Fruit fly (Drosophila melanogaster) whole organism, embryonic: ENCODE data around the gene CG11356.

ENCODE experiments used
- Antp ChIP-seq: fragments of 200-800 bp; sonication (Bioruptor generic); optimal IDR thresholded peaks from 3 replicates; lab custom pipeline; 2016; ENCODE audit warnings: missing biosample characterization, missing genetic modification characterization
- Bdp1 ChIP-seq: fragments of 200-800 bp; sonication (Bioruptor generic); optimal IDR thresholded peaks from 3 replicates; lab custom pipeline; 2016; ENCODE audit warnings: missing biosample characterization, missing genetic modification characterization
- Bteb2 ChIP-seq: fragments of 200-800 bp; sonication (Bioruptor generic); optimal IDR thresholded peaks from 2 replicates; lab custom pipeline; 2016; ENCODE audit warnings: missing biosample characterization, missing genetic modification characterization
- CG10321 ChIP-seq: fragments of 200-800 bp; sonication (Bioruptor generic); IDR thresholded peaks from 2 replicates; pipeline ENCODE4 v1.3.6; 2022; ENCODE audit warnings: missing biosample characterization, missing genetic modification characterization
- CG11093 ChIP-seq: fragments of 200-800 bp; sonication (Bioruptor generic); IDR thresholded peaks from 3 replicates; pipeline ENCODE4 v1.3.6; 2022; ENCODE audit warnings: missing biosample characterization, missing genetic modification characterization
- CG11723 ChIP-seq: fragments of 200-800 bp; sonication (Bioruptor generic); optimal IDR thresholded peaks from 2 replicates; lab custom pipeline; 2017; ENCODE audit warnings: missing biosample characterization, mild to moderate bottlenecking, missing genetic modification characterization
- CG12391 ChIP-seq: fragments of 200-800 bp; sonication (Bioruptor generic); optimal IDR thresholded peaks from 3 replicates; lab custom pipeline; 2018; ENCODE audit warnings: missing biosample characterization, mild to moderate bottlenecking, missing genetic modification characterization, moderate library complexity
- CG13287 ChIP-seq: fragments of 200-800 bp; sonication (Bioruptor generic); IDR thresholded peaks from 2 replicates; pipeline ENCODE4 v1.3.6; 2022; ENCODE audit warnings: missing biosample characterization, missing genetic modification characterization; ENCODE audit not compliant: partially characterized antibody
- CG14710 ChIP-seq: fragments of 200-800 bp; sonication (Bioruptor generic); optimal IDR thresholded peaks from 3 replicates; lab custom pipeline; 2019; ENCODE audit warnings: missing biosample characterization, mild to moderate bottlenecking, missing genetic modification characterization, moderate library complexity
- CG17568 ChIP-seq: fragments of 200-800 bp; sonication (Bioruptor generic); optimal IDR thresholded peaks from 2 replicates; lab custom pipeline; 2018; ENCODE audit warnings: missing biosample characterization, mild to moderate bottlenecking, missing genetic modification characterization, moderate library complexity
- CG18476 ChIP-seq: fragments of 200-800 bp; sonication (Bioruptor generic); optimal IDR thresholded peaks from 2 replicates; lab custom pipeline; 2016; ENCODE audit warnings: missing biosample characterization, mild to moderate bottlenecking, missing genetic modification characterization
- CG32772 ChIP-seq: fragments of 200-800 bp; sonication (Bioruptor generic); IDR thresholded peaks from 2 replicates; pipeline ENCODE4 v1.3.6; 2022; ENCODE audit warnings: missing biosample characterization, missing genetic modification characterization
- CG3847 ChIP-seq: fragments of 200-800 bp; sonication (Bioruptor generic); IDR thresholded peaks from 2 replicates; pipeline ENCODE4 v1.3.6; 2022; ENCODE audit warnings: missing biosample characterization, missing genetic modification characterization
- CG4282 ChIP-seq: fragments of 200-800 bp; sonication (Bioruptor generic); optimal IDR thresholded peaks from 2 replicates; lab custom pipeline; 2016; ENCODE audit warnings: missing biosample characterization, missing genetic modification characterization
- CG4328 ChIP-seq: fragments of 200-800 bp; sonication (Bioruptor generic); optimal IDR thresholded peaks from 3 replicates; lab custom pipeline; 2017; ENCODE audit warnings: missing biosample characterization, missing genetic modification reagents, missing genetic modification characterization
- CG7839 ChIP-seq: fragments of 200-800 bp; sonication (Bioruptor generic); optimal IDR thresholded peaks from 3 replicates; lab custom pipeline; 2018; ENCODE audit warnings: missing biosample characterization, mild to moderate bottlenecking, missing genetic modification characterization, moderate library complexity
- CG7928 ChIP-seq: fragments of 200-800 bp; sonication (Bioruptor generic); optimal IDR thresholded peaks from 2 replicates; lab custom pipeline; 2017; ENCODE audit warnings: missing biosample characterization, mild to moderate bottlenecking, missing genetic modification characterization
- CG7963 ChIP-seq: fragments of 200-800 bp; sonication (Bioruptor generic); IDR thresholded peaks from 3 replicates; pipeline ENCODE4 v1.3.6; 2022; ENCODE audit warnings: missing biosample characterization, missing genetic modification characterization; ENCODE audit not compliant: partially characterized antibody
- CG9215 ChIP-seq: fragments of 200-800 bp; sonication (Bioruptor generic); IDR thresholded peaks from 2 replicates; pipeline ENCODE4 v1.3.6; 2022; ENCODE audit warnings: missing biosample characterization, missing genetic modification characterization
- CkIIα-i1 ChIP-seq: fragments of 200-800 bp; sonication (Bioruptor generic); IDR thresholded peaks from 2 replicates; pipeline ENCODE4 v1.3.6; 2022; ENCODE audit warnings: missing biosample characterization, missing genetic modification characterization
- D19B ChIP-seq: fragments of 200-800 bp; sonication (Bioruptor generic); optimal IDR thresholded peaks from 2 replicates; lab custom pipeline; 2017; ENCODE audit warnings: missing biosample characterization, mild to moderate bottlenecking, missing genetic modification characterization
- Dip3 ChIP-seq: fragments of 200-800 bp; sonication (Bioruptor generic); optimal IDR thresholded peaks from 3 replicates; lab custom pipeline; 2016; ENCODE audit warnings: missing biosample characterization, missing genetic modification characterization
- Fer2 ChIP-seq: fragments of 200-800 bp; sonication (Bioruptor generic); optimal IDR thresholded peaks from 2 replicates; lab custom pipeline; 2018; ENCODE audit warnings: missing biosample characterization, mild to moderate bottlenecking, missing genetic modification characterization, moderate library complexity
- Hr78 ChIP-seq, 2 experiments: fragments of 200-800 bp in 1 of 2; fragments of >200 bp in 1 of 2; sonication (Bioruptor generic) in 1 of 2; optimal IDR thresholded peaks; 2 replicates each; lab custom pipeline; 2017 to 2019; ENCODE audit warnings: missing biosample characterization in 2 of 2, missing genetic modification characterization in 2 of 2, mild to moderate bottlenecking in 1 of 2, moderate library complexity in 1 of 2
- Hsf ChIP-seq: fragments of 200-800 bp; sonication (Bioruptor generic); optimal IDR thresholded peaks from 3 replicates; lab custom pipeline; 2016; ENCODE audit warnings: missing biosample characterization, missing genetic modification characterization
- Kr ChIP-seq: fragments of 200-800 bp; sonication (Bioruptor generic); optimal IDR thresholded peaks from 2 replicates; lab custom pipeline; 2017; ENCODE audit warnings: missing biosample characterization, mild to moderate bottlenecking, missing genetic modification characterization
- Lim3 ChIP-seq: fragments of 200-800 bp; sonication (Bioruptor generic); IDR thresholded peaks from 2 replicates; pipeline ENCODE4 v1.3.6; 2022; ENCODE audit warnings: missing biosample characterization, missing genetic modification characterization
- ac ChIP-seq: fragments of 200-800 bp; sonication (Bioruptor generic); optimal IDR thresholded peaks from 3 replicates; lab custom pipeline; 2017; ENCODE audit warnings: missing biosample characterization, mild to moderate bottlenecking, missing genetic modification characterization
- al ChIP-seq: fragments of 200-800 bp; sonication (Bioruptor generic); IDR thresholded peaks from 2 replicates; pipeline ENCODE4 v1.3.6; 2022; ENCODE audit warnings: missing biosample characterization, missing genetic modification characterization
- br ChIP-seq: fragments of >200 bp; optimal IDR thresholded peaks from 2 replicates; lab custom pipeline; 2017
- bsh ChIP-seq, 2 experiments: fragments of 200-800 bp; sonication (Bioruptor generic); optimal IDR thresholded peaks; 2 replicates each; lab custom pipeline; 2017 to 2018; ENCODE audit warnings: mild to moderate bottlenecking in 2 of 2, missing biosample characterization in 2 of 2, missing genetic modification characterization in 2 of 2, moderate library complexity in 1 of 2
- chm ChIP-seq: fragments of 200-800 bp; sonication (Bioruptor generic); IDR thresholded peaks from 2 replicates; pipeline ENCODE4 v1.3.6; 2022; ENCODE audit warnings: missing biosample characterization, missing genetic modification characterization
- corto ChIP-seq: fragments of 200-800 bp; sonication (Bioruptor generic); optimal IDR thresholded peaks from 2 replicates; lab custom pipeline; 2016; ENCODE audit warnings: missing biosample characterization, mild to moderate bottlenecking, missing genetic modification characterization, moderate library complexity
- crc ChIP-seq: fragments of 200-800 bp; sonication (Bioruptor generic); optimal IDR thresholded peaks from 2 replicates; lab custom pipeline; 2016; ENCODE audit warnings: missing biosample characterization, missing genetic modification characterization
- cwo ChIP-seq: fragments of 200-800 bp; sonication (Bioruptor generic); optimal IDR thresholded peaks from 3 replicates; lab custom pipeline; 2017; ENCODE audit warnings: missing biosample characterization, missing genetic modification characterization, mild to moderate bottlenecking, moderate library complexity, missing genetic modification reagents
- emc ChIP-seq: fragments of 200-800 bp; sonication (Bioruptor generic); optimal IDR thresholded peaks from 2 replicates; lab custom pipeline; 2016; ENCODE audit warnings: missing biosample characterization, missing genetic modification characterization
- en ChIP-seq: fragments of 200-800 bp; sonication (Bioruptor generic); optimal IDR thresholded peaks from 2 replicates; lab custom pipeline; 2016; ENCODE audit warnings: missing biosample characterization, missing genetic modification characterization
- ewg ChIP-seq: fragments of 200-800 bp; sonication (Bioruptor generic); optimal IDR thresholded peaks from 3 replicates; lab custom pipeline; 2017; ENCODE audit warnings: mild to moderate bottlenecking, missing biosample characterization, missing genetic modification reagents, missing genetic modification characterization
- gcm ChIP-seq: fragments of 200-800 bp; sonication (Bioruptor generic); optimal IDR thresholded peaks from 2 replicates; lab custom pipeline; 2019; ENCODE audit warnings: missing biosample characterization, mild to moderate bottlenecking, missing genetic modification characterization, moderate library complexity
- gem ChIP-seq: fragments of 200-800 bp; sonication (Bioruptor generic); optimal IDR thresholded peaks from 2 replicates; lab custom pipeline; 2019; ENCODE audit warnings: missing biosample characterization, mild to moderate bottlenecking, missing genetic modification characterization, moderate library complexity
- knrl ChIP-seq: fragments of 200-800 bp; sonication (Bioruptor generic); IDR thresholded peaks from 3 replicates; pipeline ENCODE4 v1.3.6; 2022; ENCODE audit warnings: missing biosample characterization, missing genetic modification characterization; ENCODE audit not compliant: partially characterized antibody
- lov ChIP-seq, 2 experiments: fragments of 200-800 bp in 1 of 2; fragments of >200 bp in 1 of 2; sonication (Bioruptor generic) in 1 of 2; IDR thresholded peaks in 1 of 2; optimal IDR thresholded peaks in 1 of 2; 2 replicates in 1 of 2; 3 replicates in 1 of 2; pipeline versions ENCODE4 v1.3.6 to Lab custom; 2017 to 2022; ENCODE audit warnings: missing biosample characterization in 1 of 2, missing genetic modification characterization in 1 of 2
- nom ChIP-seq: fragments of 200-800 bp; sonication (Bioruptor generic); optimal IDR thresholded peaks from 2 replicates; lab custom pipeline; 2017; ENCODE audit warnings: missing biosample characterization, missing genetic modification characterization, mild to moderate bottlenecking, moderate library complexity, missing genetic modification reagents
- schlank ChIP-seq: fragments of 200-800 bp; sonication (Bioruptor generic); optimal IDR thresholded peaks from 2 replicates; lab custom pipeline; 2018; ENCODE audit warnings: missing biosample characterization, mild to moderate bottlenecking, missing genetic modification characterization
- sd ChIP-seq: fragments of 200-800 bp; sonication (Bioruptor generic); optimal IDR thresholded peaks from 3 replicates; lab custom pipeline; 2018; ENCODE audit warnings: missing biosample characterization, mild to moderate bottlenecking, missing genetic modification characterization, moderate library complexity
- tgo ChIP-seq: fragments of 200-800 bp; sonication (Bioruptor generic); IDR thresholded peaks from 3 replicates; pipeline ENCODE4 v1.3.6; 2022; ENCODE audit warnings: missing biosample characterization, missing genetic modification characterization
- tup ChIP-seq: fragments of 200-800 bp; sonication (Bioruptor generic); optimal IDR thresholded peaks from 2 replicates; lab custom pipeline; 2016; ENCODE audit warnings: missing biosample characterization, mild to moderate bottlenecking, missing genetic modification characterization, moderate library complexity
- unpg ChIP-seq: fragments of 200-800 bp; sonication (Bioruptor generic); optimal IDR thresholded peaks from 3 replicates; lab custom pipeline; 2018; ENCODE audit warnings: missing biosample characterization, mild to moderate bottlenecking, missing genetic modification characterization, moderate library complexity
- usp ChIP-seq: fragments of >200 bp; optimal IDR thresholded peaks from 2 replicates; lab custom pipeline; 2017; ENCODE audit warnings: missing biosample characterization, missing genetic modification characterization
- z ChIP-seq: fragments of 200-800 bp; sonication (Bioruptor generic); IDR thresholded peaks from 3 replicates; pipeline ENCODE4 v1.3.6; 2022; ENCODE audit warnings: missing biosample characterization, missing genetic modification characterization
- zf30C ChIP-seq: fragments of 200-800 bp; sonication (Bioruptor generic); optimal IDR thresholded peaks from 3 replicates; lab custom pipeline; 2018; ENCODE audit warnings: missing biosample characterization, mild to moderate bottlenecking, missing genetic modification characterization

Gene CG11356

dm6 chrX:12076243-12076642 lies 27.4 kb downstream of the CG11356 start (continued):
- TF ChIP-seq lov (optimal IDR thresholded peaks at IDR 0.05; lab: Kevin White, UChicago) (no peak), lov (GFP tag; IDR thresholded peaks at IDR 0.05; lab: Robert Waterston, UW) (no peak), gcm (GFP tag; lab: Kevin White, UChicago) (no peak), al (no peak), CG4328 (GFP tag; lab: Kevin White, UChicago) (no peak), unpg (peak; percentile 24), CG13287 (GFP tag; lab: Robert Waterston, UW) (no peak), en (no peak), crc (GFP tag; lab: Kevin White, UChicago) (no peak), Fer2 (tag; lab: Kevin White, UChicago) (no peak), Bteb2 (GFP tag; lab: Kevin White, UChicago) (no peak), z (no peak), CG17568 (GFP tag; lab: Kevin White, UChicago) (no peak), tup (GFP tag; lab: Kevin White, UChicago) (no peak), D19B (GFP tag; lab: Kevin White, UChicago) (no peak), ac (GFP tag; lab: Kevin White, UChicago) (no peak), CG7963 (GFP tag; lab: Robert Waterston, UW) (no peak), nom (GFP tag; lab: Kevin White, UChicago) (no peak), ewg (GFP tag; lab: Kevin White, UChicago) (no peak), CG32772 (GFP tag; lab: Robert Waterston, UW) (no peak), CG7928 (GFP tag; lab: Kevin White, UChicago) (no peak), gem (tag; lab: Kevin White, UChicago) (peak; percentile 55), Bdp1 (GFP tag; lab: Kevin White, UChicago) (no peak), CG11723 (no peak), bsh (GFP tag; optimal IDR thresholded peaks at IDR 0.05; lab: Kevin White, UChicago) (peak in 1 of 2 experiments; percentile 51), cwo (GFP tag; lab: Kevin White, UChicago) (no peak), CG3847 (no peak), zf30C (no peak), corto (no peak), sd (tag; lab: Kevin White, UChicago) (no peak), br (lab: Kevin White, UChicago) (no peak), Kr (GFP tag; lab: Kevin White, UChicago) (no peak), Antp (no peak), chm (GFP tag; lab: Robert Waterston, UW) (no peak), CkIIα-i1 (GFP tag; lab: Robert Waterston, UW) (no peak), CG11093 (no peak), CG9215 (GFP tag; lab: Robert Waterston, UW) (no peak), Hr78 (GFP tag; optimal IDR thresholded peaks at IDR 0.05; lab: Kevin White, UChicago) (no peak), tgo (GFP tag; lab: Robert Waterston, UW) (no peak), knrl (GFP tag; lab: Robert Waterston, UW) (no peak), CG7839 (tag; lab: Kevin White, UChicago) (peak; percentile 40), CG12391 (tag; lab: Kevin White, UChicago) (peak; percentile 18), Hsf (GFP tag; lab: Kevin White, UChicago) (no peak), emc (GFP tag; lab: Kevin White, UChicago) (no peak), CG18476 (GFP tag; lab: Kevin White, UChicago) (no peak), schlank (tag; lab: Kevin White, UChicago) (no peak), usp (no peak), CG14710 (peak; percentile 17), CG10321 (no peak), CG4282 (GFP tag; lab: Kevin White, UChicago) (no peak), Lim3 (no peak), Dip3 (GFP tag; lab: Kevin White, UChicago) (no peak)
